Worm (Caenorhabditis elegans) whole organism, L2 larva: ENCODE data around the gene algn-6.
A peak's percentile ranks its signal among the peaks of the same experiment; 100 is the strongest.

Experiments used
- C34F6.9 ChIP-seq: fragments of 150-350 bp; optimal IDR thresholded peaks from 2 replicates; lab custom pipeline; 2014; ENCODE audit warnings: missing biosample characterization, missing genetic modification characterization
- F13H6.1 ChIP-seq: sonication (generic microtip); optimal IDR thresholded peaks from 2 replicates; lab custom pipeline; 2016; ENCODE audit warnings: missing genetic modification characterization, missing compliant biosample characterization
- R02D3.7 ChIP-seq: fragments of 150-350 bp; optimal IDR thresholded peaks from 2 replicates; lab custom pipeline; 2014; ENCODE audit warnings: missing biosample characterization, missing genetic modification characterization
- Y55F3AM.14 ChIP-seq: fragments of 200-800 bp; sonication (Bioruptor generic); optimal IDR thresholded peaks from 2 replicates; lab custom pipeline; 2018; ENCODE audit warnings: mild to moderate bottlenecking, missing genetic modification characterization, missing compliant biosample characterization
- ZK546.5 ChIP-seq: sonication (generic microtip); optimal IDR thresholded peaks from 2 replicates; lab custom pipeline; 2017; ENCODE audit warnings: missing biosample characterization, missing genetic modification characterization
- alr-1 ChIP-seq: fragments of 150-350 bp; optimal IDR thresholded peaks from 2 replicates; lab custom pipeline; 2014; ENCODE audit warnings: missing biosample characterization, missing genetic modification characterization
- aly-2 ChIP-seq: fragments of 150-350 bp; optimal IDR thresholded peaks from 2 replicates; lab custom pipeline; 2014; ENCODE audit warnings: missing biosample characterization, missing genetic modification characterization
- ama-1 ChIP-seq: fragments of 150-350 bp; optimal IDR thresholded peaks from 2 replicates; lab custom pipeline; 2018; ENCODE audit warnings: inconsistent platforms
- blmp-1 ChIP-seq: sonication (generic microtip); optimal IDR thresholded peaks from 2 replicates; lab custom pipeline; 2017; ENCODE audit warnings: missing genetic modification characterization, mild to moderate bottlenecking, missing compliant biosample characterization, antibody characterized with exemption, moderate library complexity; ENCODE audit not compliant: insufficient read depth
- ceh-16 ChIP-seq: fragments of 150-350 bp; optimal IDR thresholded peaks from 2 replicates; lab custom pipeline; 2014; ENCODE audit warnings: missing biosample characterization, missing genetic modification characterization
- ceh-82 ChIP-seq: fragments of 150-350 bp; optimal IDR thresholded peaks from 2 replicates; lab custom pipeline; 2014; ENCODE audit warnings: missing biosample characterization, missing genetic modification characterization
- crh-2 ChIP-seq: sonication (generic microtip); optimal IDR thresholded peaks from 2 replicates; lab custom pipeline; 2017; ENCODE audit warnings: missing biosample characterization, missing genetic modification characterization
- dmd-4 ChIP-seq: sonication (generic microtip); optimal IDR thresholded peaks from 2 replicates; lab custom pipeline; 2017; ENCODE audit warnings: missing biosample characterization, missing genetic modification characterization
- egl-27 ChIP-seq: sonication (generic microtip); optimal IDR thresholded peaks from 3 replicates; lab custom pipeline; 2017; ENCODE audit warnings: missing biosample characterization, missing genetic modification reagents, missing genetic modification characterization
- elt-1 ChIP-seq: fragments of 150-350 bp; optimal IDR thresholded peaks from 2 replicates; lab custom pipeline; 2014; ENCODE audit warnings: missing biosample characterization, missing genetic modification characterization
- elt-3 ChIP-seq: sonication (generic microtip); optimal IDR thresholded peaks from 2 replicates; lab custom pipeline; 2017; ENCODE audit warnings: missing biosample characterization, missing genetic modification characterization
- fos-1 ChIP-seq: fragments of 150-350 bp; optimal IDR thresholded peaks from 2 replicates; lab custom pipeline; 2014; ENCODE audit warnings: missing biosample characterization, missing genetic modification characterization
- gmeb-1 ChIP-seq: fragments of 150-350 bp; optimal IDR thresholded peaks from 2 replicates; lab custom pipeline; 2014; ENCODE audit warnings: missing biosample characterization, missing genetic modification characterization
- lin-11 ChIP-seq: fragments of 150-350 bp; sonication (generic microtip); optimal IDR thresholded peaks from 2 replicates; lab custom pipeline; 2014; ENCODE audit warnings: missing biosample characterization, missing genetic modification characterization, inconsistent platforms, mixed read lengths
- lin-13 ChIP-seq: fragments of 150-350 bp; optimal IDR thresholded peaks from 2 replicates; lab custom pipeline; 2014; ENCODE audit warnings: missing biosample characterization, missing genetic modification reagents, missing genetic modification characterization
- lin-39 ChIP-seq: fragments of 150-350 bp; optimal IDR thresholded peaks from 2 replicates; lab custom pipeline; 2014; ENCODE audit warnings: missing biosample characterization, missing genetic modification reagents, missing genetic modification characterization
- lsy-2 ChIP-seq, 2 experiments: fragments of 150-350 bp in 1 of 2; sonication (generic microtip) in 1 of 2; optimal IDR thresholded peaks; 2 replicates each; lab custom pipeline; 2014 to 2017; ENCODE audit warnings: missing biosample characterization in 2 of 2, missing genetic modification characterization in 2 of 2
- mab-5 ChIP-seq: fragments of 150-350 bp; optimal IDR thresholded peaks from 2 replicates; lab custom pipeline; 2014; ENCODE audit warnings: missing biosample characterization, missing genetic modification characterization
- mbf-1 ChIP-seq: sonication (generic microtip); optimal IDR thresholded peaks from 2 replicates; lab custom pipeline; 2017; ENCODE audit warnings: missing biosample characterization, missing genetic modification characterization
- mdl-1 ChIP-seq, 2 experiments: fragments of 150-350 bp in 1 of 2; sonication (generic microtip) in 1 of 2; optimal IDR thresholded peaks; 2 replicates each; lab custom pipeline; 2017; ENCODE audit warnings: missing biosample characterization in 2 of 2, missing genetic modification characterization in 2 of 2
- nhr-10 ChIP-seq: sonication (generic microtip); optimal IDR thresholded peaks from 2 replicates; lab custom pipeline; 2017; ENCODE audit warnings: missing biosample characterization, missing genetic modification characterization
- nhr-11 ChIP-seq: fragments of 150-350 bp; optimal IDR thresholded peaks from 2 replicates; lab custom pipeline; 2014; ENCODE audit warnings: missing biosample characterization, missing genetic modification characterization
- nhr-12 ChIP-seq: fragments of 150-350 bp; optimal IDR thresholded peaks from 2 replicates; lab custom pipeline; 2014; ENCODE audit warnings: missing biosample characterization, missing genetic modification characterization
- nhr-129 ChIP-seq: fragments of 150-350 bp; optimal IDR thresholded peaks from 2 replicates; lab custom pipeline; 2014; ENCODE audit warnings: missing biosample characterization, missing genetic modification characterization
- nhr-21 ChIP-seq: fragments of 150-350 bp; optimal IDR thresholded peaks from 2 replicates; lab custom pipeline; 2014; ENCODE audit warnings: missing biosample characterization, missing genetic modification characterization
- nhr-23 ChIP-seq: fragments of 150-350 bp; optimal IDR thresholded peaks from 2 replicates; lab custom pipeline; 2014; ENCODE audit warnings: missing biosample characterization, missing genetic modification reagents, missing genetic modification characterization
- nhr-237 ChIP-seq: fragments of 150-350 bp; optimal IDR thresholded peaks from 2 replicates; lab custom pipeline; 2014; ENCODE audit warnings: missing biosample characterization, missing genetic modification characterization
- nhr-25 ChIP-seq: fragments of 150-350 bp; sonication (generic microtip); optimal IDR thresholded peaks from 3 replicates; lab custom pipeline; 2014; ENCODE audit warnings: missing biosample characterization, missing genetic modification characterization
- nhr-6 ChIP-seq: fragments of 150-350 bp; optimal IDR thresholded peaks from 2 replicates; lab custom pipeline; 2014; ENCODE audit warnings: missing biosample characterization, missing genetic modification characterization
- nhr-77 ChIP-seq: fragments of 150-350 bp; optimal IDR thresholded peaks from 2 replicates; lab custom pipeline; 2014; ENCODE audit warnings: missing biosample characterization, missing genetic modification characterization
- peb-1 ChIP-seq: fragments of 150-350 bp; optimal IDR thresholded peaks from 2 replicates; lab custom pipeline; 2014; ENCODE audit warnings: missing biosample characterization, missing genetic modification characterization
- sem-4 ChIP-seq: fragments of 150-350 bp; optimal IDR thresholded peaks from 2 replicates; lab custom pipeline; 2014; ENCODE audit warnings: missing biosample characterization, missing genetic modification reagents, missing genetic modification characterization
- skn-1 ChIP-seq: sonication (generic microtip); optimal IDR thresholded peaks from 2 replicates; lab custom pipeline; 2017; ENCODE audit warnings: missing biosample characterization, missing genetic modification characterization
- sma-3 ChIP-seq: sonication (generic microtip); optimal IDR thresholded peaks from 2 replicates; lab custom pipeline; 2016; ENCODE audit warnings: missing genetic modification reagents, missing genetic modification characterization, missing compliant biosample characterization
- sma-9 ChIP-seq, 2 experiments: fragments of 150-350 bp in 1 of 2; sonication (generic microtip) in 1 of 2; optimal IDR thresholded peaks; 2 replicates each; lab custom pipeline; 2014 to 2016; ENCODE audit warnings: missing genetic modification characterization in 2 of 2, mild to moderate bottlenecking in 1 of 2, missing biosample characterization in 1 of 2, missing compliant biosample characterization in 1 of 2, missing genetic modification reagents in 1 of 2, moderate library complexity in 1 of 2
- snpc-4 ChIP-seq: fragments of 150-350 bp; optimal IDR thresholded peaks from 2 replicates; lab custom pipeline; 2014; ENCODE audit warnings: missing biosample characterization, missing genetic modification characterization
- unc-39 ChIP-seq: fragments of 150-350 bp; optimal IDR thresholded peaks from 2 replicates; lab custom pipeline; 2014; ENCODE audit warnings: missing biosample characterization, missing genetic modification characterization
- unc-55 ChIP-seq: fragments of 150-350 bp; sonication (generic microtip); optimal IDR thresholded peaks from 3 replicates; lab custom pipeline; 2014; ENCODE audit warnings: missing biosample characterization, missing genetic modification reagents, missing genetic modification characterization
- unc-62 ChIP-seq: fragments of 150-350 bp; optimal IDR thresholded peaks from 2 replicates; lab custom pipeline; 2014; ENCODE audit warnings: missing biosample characterization, missing genetic modification reagents, missing genetic modification characterization
- zag-1 ChIP-seq: fragments of 150-350 bp; optimal IDR thresholded peaks from 2 replicates; lab custom pipeline; 2014; ENCODE audit warnings: missing biosample characterization, missing genetic modification characterization
- ztf-1 ChIP-seq: fragments of 200-800 bp; sonication (Bioruptor generic); conservative IDR thresholded peaks from 2 replicates; pipeline ENCODE4 v1.3.6; 2022; ENCODE audit warnings: missing genetic modification characterization, missing compliant biosample characterization
- ztf-11 ChIP-seq: sonication (generic microtip); optimal IDR thresholded peaks from 2 replicates; lab custom pipeline; 2017; ENCODE audit warnings: missing biosample characterization, missing genetic modification characterization
- ztf-4 ChIP-seq: fragments of 150-350 bp; optimal IDR thresholded peaks from 2 replicates; lab custom pipeline; 2014; ENCODE audit warnings: missing biosample characterization, missing genetic modification characterization

algn-6 gene

DNA sequence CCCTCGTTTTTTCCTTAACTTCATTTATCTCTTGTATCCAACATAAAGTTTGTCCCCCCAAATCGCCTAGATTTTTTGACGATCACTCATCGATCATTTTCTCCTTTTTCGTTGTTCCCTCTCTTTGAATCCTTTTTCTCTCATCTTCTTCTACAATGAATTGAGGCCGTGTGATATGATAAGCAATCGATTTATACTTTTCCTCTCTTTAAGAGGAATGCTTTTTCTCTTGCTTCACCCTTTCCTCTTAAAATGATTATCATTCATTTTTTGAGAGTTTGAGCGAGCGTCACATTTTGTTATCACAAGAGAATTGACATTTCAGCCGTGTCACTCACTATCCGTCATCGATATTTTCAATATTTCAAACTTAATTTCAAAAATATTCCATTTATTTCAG lies 38.4 kb downstream of the algn-6 start, which contains the start of gene K02C4.5:
K02C4.5 (plus strand) TSS at position 395 of the 400 bp plus-strand sequence.
- TF ChIP-seq gmeb-1 (tag; lab: Kevin White, UChicago) (no peak), skn-1 (tag; lab: Kevin White, UChicago) (peak; percentile 11), fos-1 (tag; lab: Kevin White, UChicago) (peak; percentile 98), crh-2 (tag; lab: Kevin White, UChicago) (peak; percentile 48)

DNA sequence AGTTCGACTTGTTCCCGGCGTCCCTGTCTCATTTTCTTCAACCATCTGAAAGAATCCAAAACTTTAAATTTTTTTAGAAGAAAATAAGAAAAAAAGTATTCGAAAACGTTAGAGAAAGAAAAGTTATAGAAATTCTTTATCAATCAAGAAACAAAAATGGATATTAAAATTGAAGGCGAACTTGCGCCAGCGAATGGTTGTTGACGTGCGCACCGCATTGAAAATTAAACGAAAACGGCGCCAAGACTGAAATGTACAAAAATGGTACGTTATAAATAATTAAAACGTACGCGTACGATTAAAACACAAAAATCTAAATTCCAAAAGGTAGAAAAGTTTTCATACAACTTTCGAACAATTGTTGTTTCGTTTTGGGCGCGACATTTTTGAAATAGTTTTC lies 47.2 kb downstream of the algn-6 start, which contains the start of gene K02C4.3:
K02C4.3 (minus strand) TSS at position 51 of the 400 bp plus-strand sequence.
- TF ChIP-seq lsy-2 (tag; optimal IDR thresholded peaks at IDR 0.05; lab: Kevin White, UChicago) (peak; percentile 61 to 87), C34F6.9 (peak; percentile 81), nhr-12 (tag; lab: Kevin White, UChicago) (no peak), elt-1 (tag; lab: Kevin White, UChicago) (no peak), nhr-6 (tag; lab: Kevin White, UChicago) (peak; percentile 16), ztf-11 (no peak), nhr-11 (tag; lab: Kevin White, UChicago) (no peak), ceh-16 (tag; lab: Kevin White, UChicago) (no peak), crh-2 (tag; lab: Kevin White, UChicago) (peak; percentile 83), egl-27 (tag; lab: Kevin White, UChicago) (no peak), mbf-1 (no peak), lin-11 (tag; lab: Kevin White, UChicago) (peak; percentile 52), sma-3 (GFP tag; lab: Kevin White, UChicago) (peak; percentile 63), nhr-10 (tag; lab: Kevin White, UChicago) (no peak), ZK546.5 (tag; lab: Kevin White, UChicago) (no peak), fos-1 (tag; lab: Kevin White, UChicago) (peak; percentile 53), lin-13 (GFP tag; lab: Kevin White, UChicago) (peak; percentile 65), alr-1 (tag; lab: Kevin White, UChicago) (no peak), ceh-82 (tag; lab: Kevin White, UChicago) (no peak), nhr-25 (tag; lab: Kevin White, UChicago) (peak; percentile 66), gmeb-1 (tag; lab: Kevin White, UChicago) (peak; percentile 92), Y55F3AM.14 (GFP tag; lab: Kevin White, UChicago) (no peak), unc-62 (GFP tag; lab: Kevin White, UChicago) (no peak), sma-9 (GFP tag; optimal IDR thresholded peaks at IDR 0.05; lab: Kevin White, UChicago) (peak; percentile 80), sma-9 (tag; optimal IDR thresholded peaks at IDR 0.05; lab: Kevin White, UChicago) (no peak), elt-3 (tag; lab: Kevin White, UChicago) (no peak), sem-4 (tag; lab: Kevin White, UChicago) (peak; percentile 24), skn-1 (tag; lab: Kevin White, UChicago) (no peak), nhr-129 (peak; percentile 64), mab-5 (tag; lab: Kevin White, UChicago) (peak; percentile 40), ama-1 (lab: Kevin White, UChicago) (no peak), mdl-1 (tag; optimal IDR thresholded peaks at IDR 0.05; lab: Kevin White, UChicago) (no peak), unc-39 (tag; lab: Kevin White, UChicago) (no peak), F13H6.1 (tag; lab: Kevin White, UChicago) (peak; percentile 55), R02D3.7 (tag; lab: Kevin White, UChicago) (no peak), ztf-1 (GFP tag; lab: Robert Waterston, UW) (no peak), peb-1 (tag; lab: Kevin White, UChicago) (no peak), nhr-77 (tag; lab: Kevin White, UChicago) (no peak), unc-55 (peak; percentile 69), lin-39 (no peak), zag-1 (no peak), blmp-1 (no peak), aly-2 (tag; lab: Kevin White, UChicago) (no peak), nhr-237 (tag; lab: Kevin White, UChicago) (no peak), ztf-4 (tag; lab: Kevin White, UChicago) (peak; percentile 51), nhr-23 (tag; lab: Kevin White, UChicago) (no peak), dmd-4 (tag; lab: Kevin White, UChicago) (no peak), snpc-4 (peak; percentile 87), nhr-21 (tag; lab: Kevin White, UChicago) (peak; percentile 51)
